Fruit fly (Drosophila melanogaster) whole organism: ENCODE measurements around the gene Gad1.

ENCODE experiments used
- CG8478 ChIP-seq: fragments of >200 bp; optimal IDR thresholded peaks from 2 replicates; lab custom pipeline; 2018; ENCODE audit warnings: inconsistent platforms
- Dll ChIP-seq: fragments of >200 bp; optimal IDR thresholded peaks from 2 replicates; lab custom pipeline; 2017
- EcR ChIP-seq, 2 experiments: fragments of >200 bp; optimal IDR thresholded peaks; 2 replicates each; lab custom pipeline; 2017; ENCODE audit warnings: missing biosample characterization in 2 of 2, missing genetic modification characterization in 2 of 2, missing genetic modification reagents in 2 of 2
- pan ChIP-seq: fragments of >200 bp; optimal IDR thresholded peaks from 2 replicates; lab custom pipeline; 2017
- psq ChIP-seq: fragments of >200 bp; optimal IDR thresholded peaks from 2 replicates; lab custom pipeline; 2017
- usp ChIP-seq: fragments of >200 bp; optimal IDR thresholded peaks from 2 replicates; lab custom pipeline; 2017; ENCODE audit warnings: missing biosample characterization, missing genetic modification characterization, mixed read lengths

Gene Gad1

dm6 chr3L:4073755-4074154 is 14.8 kb downstream of the Gad1 start, which contains the start of gene Faa:
Faa (minus strand) TSS chr3L:4073954.
- TF ChIP-seq CG8478 (lab: Kevin White, UChicago) (no peak), EcR (GFP tag; optimal IDR thresholded peaks at IDR 0.05; lab: Kevin White, UChicago) (no peak), usp (no peak), psq (lab: Kevin White, UChicago) (no peak), pan (lab: Kevin White, UChicago) (no peak), Dll (lab: Kevin White, UChicago) (no peak)

dm6 chr3L:4072717-4073116 is 15.8 kb downstream of the Gad1 start:
- TF ChIP-seq EcR (GFP tag; optimal IDR thresholded peaks at IDR 0.05; lab: Kevin White, UChicago) (no peak), psq (lab: Kevin White, UChicago) (no peak), usp (no peak), pan (lab: Kevin White, UChicago) (no peak), Dll (lab: Kevin White, UChicago) (no peak), CG8478 (lab: Kevin White, UChicago) (no peak)

- peak; percentile 65 for TF ChIP-seq psq (lab: Kevin White, UChicago)
- peak; percentile 91 for TF ChIP-seq Dll (lab: Kevin White, UChicago)
- TF ChIP-seq usp: no peak
These were observed 16.9 kb downstream of the Gad1 start, which contains the start of gene wit for dm6 chr3L:4071561-4072049. wit (minus strand) TSS chr3L:4071717.

dm6 chr3L:4070996-4071379 is 17.6 kb downstream of the Gad1 start:
- TF ChIP-seq EcR (GFP tag; optimal IDR thresholded peaks at IDR 0.05; lab: Kevin White, UChicago) (no peak), pan (lab: Kevin White, UChicago) (no peak), usp (no peak), CG8478 (lab: Kevin White, UChicago) (no peak)

- TF ChIP-seq pan (lab: Kevin White, UChicago): peak; percentile 96
- no peak for TF ChIP-seq CG8478 (lab: Kevin White, UChicago)
- TF ChIP-seq Dll (lab: Kevin White, UChicago): peak; percentile 81
These were observed 18.1 kb downstream of the Gad1 start for dm6 chr3L:4070221-4070995.

- TF ChIP-seq usp (no peak), psq (lab: Kevin White, UChicago) (no peak), EcR (GFP tag; optimal IDR thresholded peaks at IDR 0.05; lab: Kevin White, UChicago) (no peak), Dll (lab: Kevin White, UChicago) (no peak), CG8478 (lab: Kevin White, UChicago) (no peak), pan (lab: Kevin White, UChicago) (no peak)
These were observed 19.5 kb downstream of the Gad1 start, which contains the start of gene CG32259 for dm6 chr3L:4069069-4069468. CG32259 (plus strand) TSS chr3L:4069369.

- no peak for TF ChIP-seq pan (lab: Kevin White, UChicago)
- no peak for TF ChIP-seq psq (lab: Kevin White, UChicago)
- no peak for TF ChIP-seq CG8478 (lab: Kevin White, UChicago)
- TF ChIP-seq usp: no peak
- TF ChIP-seq EcR (GFP tag; optimal IDR thresholded peaks at IDR 0.05; lab: Kevin White, UChicago): no peak
- TF ChIP-seq Dll (lab: Kevin White, UChicago): no peak
These were observed 20.2 kb downstream of the Gad1 start for dm6 chr3L:4068368-4068767.

- TF ChIP-seq CG8478 (lab: Kevin White, UChicago) (no peak), usp (no peak), pan (lab: Kevin White, UChicago) (no peak), psq (lab: Kevin White, UChicago) (no peak)
These were observed 26.5 kb downstream of the Gad1 start, which contains the start of gene dib for dm6 chr3L:4061921-4062474. dib (plus strand) TSS chr3L:4062292.

- no peak for TF ChIP-seq usp
- TF ChIP-seq CG8478 (lab: Kevin White, UChicago): no peak
- no peak for TF ChIP-seq Dll (lab: Kevin White, UChicago)
- no peak for TF ChIP-seq psq (lab: Kevin White, UChicago)
- TF ChIP-seq EcR (GFP tag; optimal IDR thresholded peaks at IDR 0.05; lab: Kevin White, UChicago): no peak
- no peak for TF ChIP-seq pan (lab: Kevin White, UChicago)
These were observed 29.2 kb downstream of the Gad1 start, which contains the start of gene Ugt305A1 for dm6 chr3L:4059293-4059820. Ugt305A1 (plus strand) TSS chr3L:4059770.

dm6 chr3L:4056812-4057211 is 31.7 kb downstream of the Gad1 start:
- no peak for TF ChIP-seq EcR (GFP tag; optimal IDR thresholded peaks at IDR 0.05; lab: Kevin White, UChicago)
- no peak for TF ChIP-seq CG8478 (lab: Kevin White, UChicago)
- TF ChIP-seq pan (lab: Kevin White, UChicago): no peak
- TF ChIP-seq Dll (lab: Kevin White, UChicago): no peak
- TF ChIP-seq psq (lab: Kevin White, UChicago): no peak
- TF ChIP-seq usp: no peak

- no peak for TF ChIP-seq EcR (GFP tag; optimal IDR thresholded peaks at IDR 0.05; lab: Kevin White, UChicago)
- TF ChIP-seq CG8478 (lab: Kevin White, UChicago): no peak
- no peak for TF ChIP-seq pan (lab: Kevin White, UChicago)
- no peak for TF ChIP-seq psq (lab: Kevin White, UChicago)
- no peak for TF ChIP-seq Dll (lab: Kevin White, UChicago)
- no peak for TF ChIP-seq usp
These were observed 33.0 kb downstream of the Gad1 start for dm6 chr3L:4055438-4055962.
